Fruit fly (Drosophila melanogaster) whole organism, embryonic: ENCODE measurements around the gene Kat60.
A peak's percentile ranks its signal among the peaks of the same experiment; 100 is the strongest.

Experiments used
- Antp ChIP-seq: fragments of 200-800 bp; sonication (Bioruptor generic); optimal IDR thresholded peaks from 3 replicates; lab custom pipeline; 2016; ENCODE audit warnings: missing biosample characterization, missing genetic modification characterization
- Atf6 ChIP-seq: fragments of 200-800 bp; sonication (Bioruptor generic); IDR thresholded peaks from 2 replicates; pipeline ENCODE4 v1.3.6; 2022; ENCODE audit warnings: missing biosample characterization, missing genetic modification characterization
- CG10654 ChIP-seq: fragments of 200-800 bp; sonication (Bioruptor generic); optimal IDR thresholded peaks from 2 replicates; lab custom pipeline; 2016; ENCODE audit warnings: missing biosample characterization, missing genetic modification characterization
- CG11560 ChIP-seq: fragments of 200-800 bp; sonication (Bioruptor generic); IDR thresholded peaks from 3 replicates; pipeline ENCODE4 v1.3.6; 2022; ENCODE audit warnings: missing biosample characterization, missing genetic modification characterization
- CG12104 ChIP-seq: fragments of 200-800 bp; sonication (Bioruptor generic); optimal IDR thresholded peaks from 3 replicates; lab custom pipeline; 2016; ENCODE audit warnings: missing biosample characterization, missing genetic modification characterization
- CG12299 ChIP-seq: fragments of 200-800 bp; sonication (Bioruptor generic); optimal IDR thresholded peaks from 2 replicates; lab custom pipeline; 2018; ENCODE audit warnings: missing biosample characterization, mild to moderate bottlenecking, missing genetic modification characterization
- CG12391 ChIP-seq: fragments of 200-800 bp; sonication (Bioruptor generic); optimal IDR thresholded peaks from 3 replicates; lab custom pipeline; 2018; ENCODE audit warnings: missing biosample characterization, mild to moderate bottlenecking, missing genetic modification characterization, moderate library complexity
- CG13287 ChIP-seq: fragments of 200-800 bp; sonication (Bioruptor generic); IDR thresholded peaks from 2 replicates; pipeline ENCODE4 v1.3.6; 2022; ENCODE audit warnings: missing biosample characterization, missing genetic modification characterization; ENCODE audit not compliant: partially characterized antibody
- CG14441 ChIP-seq: fragments of 200-800 bp; sonication (Bioruptor generic); IDR thresholded peaks from 2 replicates; pipeline ENCODE4 v1.3.6; 2022; ENCODE audit warnings: missing biosample characterization, missing genetic modification characterization
- CG16813 ChIP-seq: fragments of 200-800 bp; sonication (Bioruptor generic); IDR thresholded peaks from 3 replicates; pipeline ENCODE4 v1.3.6; 2022; ENCODE audit warnings: missing biosample characterization, missing genetic modification characterization; ENCODE audit not compliant: partially characterized antibody
- CG2116 ChIP-seq: fragments of 200-800 bp; sonication (Bioruptor generic); optimal IDR thresholded peaks from 3 replicates; lab custom pipeline; 2018; ENCODE audit warnings: missing biosample characterization, mild to moderate bottlenecking, missing genetic modification characterization
- CG2120 ChIP-seq: fragments of 200-800 bp; sonication (Bioruptor generic); optimal IDR thresholded peaks from 3 replicates; lab custom pipeline; 2016; ENCODE audit warnings: missing biosample characterization, missing genetic modification characterization
- CG2202 ChIP-seq: fragments of 200-800 bp; sonication (Bioruptor generic); optimal IDR thresholded peaks from 2 replicates; lab custom pipeline; 2018; ENCODE audit warnings: missing biosample characterization, mild to moderate bottlenecking, missing genetic modification characterization
- CG31441 ChIP-seq: fragments of 200-800 bp; sonication (Bioruptor generic); IDR thresholded peaks from 2 replicates; pipeline ENCODE4 v1.3.6; 2022; ENCODE audit warnings: missing biosample characterization, missing genetic modification characterization
- CG32532 ChIP-seq: fragments of 200-800 bp; sonication (Bioruptor generic); IDR thresholded peaks from 2 replicates; pipeline ENCODE4 v1.3.6; 2022; ENCODE audit warnings: missing biosample characterization, missing genetic modification characterization
- CG34376 ChIP-seq: fragments of 200-800 bp; sonication (Bioruptor generic); optimal IDR thresholded peaks from 2 replicates; lab custom pipeline; 2018; ENCODE audit warnings: missing biosample characterization, mild to moderate bottlenecking, missing genetic modification characterization
- CG3995 ChIP-seq: fragments of 200-800 bp; sonication (Bioruptor generic); optimal IDR thresholded peaks from 3 replicates; lab custom pipeline; 2016; ENCODE audit warnings: missing biosample characterization, missing genetic modification characterization
- CG4820 ChIP-seq: fragments of 200-800 bp; sonication (Bioruptor generic); optimal IDR thresholded peaks from 3 replicates; lab custom pipeline; 2016; ENCODE audit warnings: missing biosample characterization, missing genetic modification characterization
- CG7372 ChIP-seq: fragments of 200-800 bp; sonication (Bioruptor generic); IDR thresholded peaks from 2 replicates; pipeline ENCODE4 v1.3.6; 2022; ENCODE audit warnings: missing biosample characterization, missing genetic modification characterization
- CG7963 ChIP-seq: fragments of 200-800 bp; sonication (Bioruptor generic); IDR thresholded peaks from 3 replicates; pipeline ENCODE4 v1.3.6; 2022; ENCODE audit warnings: missing biosample characterization, missing genetic modification characterization; ENCODE audit not compliant: partially characterized antibody
- CG8388 ChIP-seq: fragments of 200-800 bp; sonication (Bioruptor generic); optimal IDR thresholded peaks from 2 replicates; lab custom pipeline; 2019; ENCODE audit warnings: missing biosample characterization, mild to moderate bottlenecking, missing genetic modification characterization, moderate library complexity
- CG9215 ChIP-seq: fragments of 200-800 bp; sonication (Bioruptor generic); IDR thresholded peaks from 2 replicates; pipeline ENCODE4 v1.3.6; 2022; ENCODE audit warnings: missing biosample characterization, missing genetic modification characterization
- CG9437 ChIP-seq: fragments of 200-800 bp; sonication (Bioruptor generic); optimal IDR thresholded peaks from 2 replicates; lab custom pipeline; 2018; ENCODE audit warnings: missing biosample characterization, mild to moderate bottlenecking, missing genetic modification characterization
- CG9932 ChIP-seq: fragments of 200-800 bp; sonication (Bioruptor generic); IDR thresholded peaks from 2 replicates; pipeline ENCODE4 v1.3.6; 2022; ENCODE audit warnings: missing biosample characterization, missing genetic modification characterization
- CrebB ChIP-seq: fragments of 200-800 bp; sonication (Bioruptor generic); optimal IDR thresholded peaks from 3 replicates; lab custom pipeline; 2018; ENCODE audit warnings: missing biosample characterization, mild to moderate bottlenecking, missing genetic modification characterization
- Deaf1 ChIP-seq: fragments of 200-800 bp; optimal IDR thresholded peaks from 3 replicates; lab custom pipeline; 2019; ENCODE audit warnings: missing biosample characterization, mild to moderate bottlenecking, missing genetic modification characterization, moderate library complexity
- Eip74EF ChIP-seq, 2 experiments: fragments of 200-800 bp in 1 of 2; fragments of >200 bp in 1 of 2; sonication (Bioruptor generic) in 1 of 2; optimal IDR thresholded peaks; 2 replicates each; lab custom pipeline; 2017 to 2019; ENCODE audit warnings: missing biosample characterization in 2 of 2, missing genetic modification characterization in 2 of 2, mild to moderate bottlenecking in 1 of 2, moderate library complexity in 1 of 2
- HmgZ ChIP-seq: fragments of 200-800 bp; sonication (Bioruptor generic); optimal IDR thresholded peaks from 2 replicates; lab custom pipeline; 2018; ENCODE audit warnings: missing biosample characterization, mild to moderate bottlenecking, missing genetic modification characterization
- Mes4 ChIP-seq: fragments of 200-800 bp; sonication (Bioruptor generic); optimal IDR thresholded peaks from 2 replicates; lab custom pipeline; 2016; ENCODE audit warnings: missing biosample characterization, missing genetic modification characterization
- Sry-δ ChIP-seq: fragments of 200-800 bp; sonication (Bioruptor generic); optimal IDR thresholded peaks from 2 replicates; lab custom pipeline; 2016; ENCODE audit warnings: missing biosample characterization, missing genetic modification characterization
- aop ChIP-seq: fragments of 200-800 bp; sonication (Bioruptor generic); IDR thresholded peaks from 2 replicates; pipeline ENCODE4 v1.3.6; 2022; ENCODE audit warnings: missing biosample characterization, missing genetic modification characterization
- chif ChIP-seq, 2 experiments: fragments of 200-800 bp; sonication (Bioruptor generic); optimal IDR thresholded peaks; 3 replicates each; lab custom pipeline; 2016; ENCODE audit warnings: missing biosample characterization in 2 of 2, missing genetic modification characterization in 2 of 2
- en ChIP-seq: fragments of 200-800 bp; sonication (Bioruptor generic); optimal IDR thresholded peaks from 2 replicates; lab custom pipeline; 2016; ENCODE audit warnings: missing biosample characterization, missing genetic modification characterization
- fu2 ChIP-seq: fragments of 200-800 bp; sonication (Bioruptor generic); optimal IDR thresholded peaks from 2 replicates; lab custom pipeline; 2016; ENCODE audit warnings: missing biosample characterization, missing genetic modification characterization
- her ChIP-seq: fragments of 200-800 bp; sonication (Bioruptor generic); optimal IDR thresholded peaks from 2 replicates; lab custom pipeline; 2016; ENCODE audit warnings: missing biosample characterization, missing genetic modification characterization
- mirr ChIP-seq: fragments of 200-800 bp; sonication (Bioruptor generic); optimal IDR thresholded peaks from 3 replicates; lab custom pipeline; 2018; ENCODE audit warnings: missing biosample characterization, mild to moderate bottlenecking, missing genetic modification characterization
- nerfin-1 ChIP-seq: fragments of 200-800 bp; sonication (Bioruptor generic); optimal IDR thresholded peaks from 3 replicates; lab custom pipeline; 2019; ENCODE audit warnings: missing biosample characterization, mild to moderate bottlenecking, missing genetic modification characterization, moderate library complexity
- onecut ChIP-seq: fragments of 200-800 bp; sonication (Bioruptor generic); IDR thresholded peaks from 2 replicates; pipeline ENCODE4 v1.3.6; 2022; ENCODE audit warnings: missing biosample characterization, missing genetic modification characterization
- peb ChIP-seq: fragments of 200-800 bp; sonication (Bioruptor generic); IDR thresholded peaks from 2 replicates; pipeline ENCODE4 v1.3.6; 2022; ENCODE audit warnings: missing biosample characterization, missing genetic modification characterization
- pho ChIP-seq: fragments of 200-800 bp; sonication (Bioruptor generic); optimal IDR thresholded peaks from 2 replicates; lab custom pipeline; 2016; ENCODE audit warnings: missing biosample characterization, missing genetic modification characterization
- ranshi ChIP-seq: fragments of 200-800 bp; sonication (Bioruptor generic); IDR thresholded peaks from 2 replicates; pipeline ENCODE4 v1.3.6; 2022; ENCODE audit warnings: missing biosample characterization, missing genetic modification characterization
- repo ChIP-seq: fragments of 200-800 bp; sonication (Bioruptor generic); optimal IDR thresholded peaks from 2 replicates; lab custom pipeline; 2016; ENCODE audit warnings: missing biosample characterization, missing genetic modification characterization
- ro ChIP-seq: fragments of 200-800 bp; sonication (Bioruptor generic); IDR thresholded peaks from 2 replicates; pipeline ENCODE4 v1.3.6; 2022; ENCODE audit warnings: missing biosample characterization, missing genetic modification characterization
- row ChIP-seq: fragments of 200-800 bp; sonication (Bioruptor generic); IDR thresholded peaks from 3 replicates; pipeline ENCODE4 v1.3.6; 2022; ENCODE audit warnings: missing biosample characterization, missing genetic modification characterization
- seq ChIP-seq: fragments of 200-800 bp; sonication (Bioruptor generic); IDR thresholded peaks from 2 replicates; pipeline ENCODE4 v1.3.6; 2022; ENCODE audit warnings: missing biosample characterization, missing genetic modification characterization
- sob ChIP-seq: fragments of 200-800 bp; sonication (Bioruptor generic); IDR thresholded peaks from 2 replicates; pipeline ENCODE4 v1.3.6; 2022; ENCODE audit warnings: missing biosample characterization, missing genetic modification characterization
- tap ChIP-seq: fragments of 200-800 bp; optimal IDR thresholded peaks from 3 replicates; lab custom pipeline; 2019; ENCODE audit warnings: missing biosample characterization, mild to moderate bottlenecking, missing genetic modification characterization, moderate library complexity
- vnd ChIP-seq: fragments of 200-800 bp; sonication (Bioruptor generic); IDR thresholded peaks from 3 replicates; pipeline ENCODE4 v1.3.6; 2022; ENCODE audit warnings: missing biosample characterization, missing genetic modification characterization; ENCODE audit not compliant: partially characterized antibody

Kat60 gene

DNA sequence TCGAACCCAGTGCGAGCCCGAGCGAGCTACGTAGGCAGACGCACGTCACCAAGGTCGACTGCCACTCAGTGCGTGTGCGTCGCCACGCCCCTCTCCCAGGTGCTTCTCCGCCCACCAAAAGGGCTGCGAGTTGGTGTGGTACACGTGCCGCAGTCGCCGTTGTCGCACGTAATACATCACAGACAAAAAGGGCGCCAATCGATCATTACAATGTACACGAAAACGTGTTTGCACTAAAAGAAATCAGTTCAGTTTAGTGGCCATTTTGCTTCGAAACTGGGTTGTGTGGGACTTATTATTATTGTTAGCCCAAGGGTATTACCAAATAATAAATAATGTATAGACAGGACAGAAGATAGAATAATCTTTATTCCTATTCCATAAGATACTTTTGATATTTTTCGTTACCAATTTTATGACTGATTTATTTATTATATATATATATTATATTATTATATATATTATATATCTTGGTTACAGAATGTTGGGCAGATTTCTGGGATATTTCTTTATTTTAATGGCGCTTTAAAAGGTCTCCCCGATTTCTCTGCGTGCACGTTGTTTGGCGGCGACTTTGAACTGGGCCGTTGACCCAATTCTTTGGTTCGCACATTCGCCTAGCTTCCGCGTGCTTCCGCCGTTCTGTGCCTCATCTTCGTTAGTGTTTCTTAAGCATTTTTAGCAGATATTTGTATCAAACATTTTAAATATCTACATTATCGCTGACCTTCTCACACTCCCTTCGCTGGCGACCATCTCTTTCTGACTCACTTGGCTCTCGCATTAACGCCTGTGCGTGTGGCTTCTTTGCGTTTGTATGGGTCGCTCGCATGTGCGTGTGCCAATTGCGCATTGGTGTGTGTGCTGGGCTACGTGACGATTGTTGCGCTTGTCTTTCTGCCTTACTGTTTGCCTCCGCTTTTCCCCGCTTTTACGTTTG lies 31.6 kb upstream of the Kat60 start (continued):
- TF ChIP-seq Eip74EF (GFP tag; optimal IDR thresholded peaks at IDR 0.05; lab: Kevin White, UChicago) (peak in 1 of 2 experiments; percentile 96), Mes4 (GFP tag; lab: Kevin White, UChicago) (no peak), CG32532 (GFP tag; lab: Robert Waterston, UW) (peak; percentile 72; the same call in 1 of the 2 replicates), CG13287 (peak; percentile 39; the same call in 1 of the 2 replicates), aop (GFP tag; lab: Robert Waterston, UW) (no peak), CG7963 (GFP tag; lab: Robert Waterston, UW) (no peak), Deaf1 (tag; lab: Kevin White, UChicago) (peak; percentile 45), fu2 (no peak), CG4820 (GFP tag; lab: Kevin White, UChicago) (peak; percentile 76), Antp (GFP tag; lab: Kevin White, UChicago) (peak; percentile 23), ranshi (GFP tag; lab: Robert Waterston, UW) (no peak; the same call in 1 of the 2 replicates), HmgZ (tag; lab: Kevin White, UChicago) (no peak), chif (GFP tag; optimal IDR thresholded peaks at IDR 0.05; lab: Kevin White, UChicago) (peak; percentile 19 to 34), en (GFP tag; lab: Kevin White, UChicago) (no peak), CG34376 (GFP tag; lab: Kevin White, UChicago) (no peak), CG8388 (GFP tag; lab: Kevin White, UChicago) (peak; percentile 83), Atf6 (GFP tag; lab: Robert Waterston, UW) (peak; percentile 20), tap (peak; percentile 79), sob (GFP tag; lab: Robert Waterston, UW) (peak; percentile 63; the same call in 1 of the 2 replicates), vnd (GFP tag; lab: Robert Waterston, UW) (no peak), her (no peak), CG2120 (peak; percentile 34), Sry-δ (GFP tag; lab: Kevin White, UChicago) (no peak), CG14441 (peak; percentile 71), CG2116 (peak; percentile 22), CG31441 (GFP tag; lab: Robert Waterston, UW) (peak; percentile 96), peb (GFP tag; lab: Robert Waterston, UW) (no peak), repo (GFP tag; lab: Kevin White, UChicago) (no peak), CG3995 (no peak), seq (GFP tag; lab: Robert Waterston, UW) (peak; percentile 79), mirr (GFP tag; lab: Kevin White, UChicago) (peak; percentile 69), row (GFP tag; lab: Robert Waterston, UW) (peak; percentile 77), CG11560 (tag; lab: Robert Waterston, UW) (peak; percentile 73; the same call in 2 of the 3 replicates), CG9215 (GFP tag; lab: Robert Waterston, UW) (no peak; the same call in 1 of the 2 replicates), CrebB (tag; lab: Kevin White, UChicago) (no peak), ro (GFP tag; lab: Robert Waterston, UW) (no peak; the same call in 1 of the 2 replicates), CG2202 (peak; percentile 32), CG9437 (GFP tag; lab: Kevin White, UChicago) (peak; percentile 85), onecut (GFP tag; lab: Robert Waterston, UW) (no peak; the same call in none of the 2 replicates), CG9932 (peak; percentile 55; the same call in 1 of the 2 replicates), CG7372 (GFP tag; lab: Robert Waterston, UW) (peak; percentile 79), CG12104 (GFP tag; lab: Kevin White, UChicago) (peak; percentile 80), CG12391 (peak; percentile 90), nerfin-1 (tag; lab: Kevin White, UChicago) (peak; percentile 71), CG16813 (GFP tag; lab: Robert Waterston, UW) (no peak), CG12299 (peak; percentile 81), CG10654 (peak; percentile 65), pho (GFP tag; lab: Kevin White, UChicago) (no peak)
